Worm (Caenorhabditis elegans) whole organism, L4/young adult: ENCODE measurements around the gene srbc-36.

Source experiments
- W03F9.2 ChIP-seq: fragments of 150-350 bp; optimal IDR thresholded peaks from 2 replicates; lab custom pipeline; 2014; ENCODE audit warnings: missing biosample characterization, missing genetic modification characterization
- dao-5 ChIP-seq: sonication (generic microtip); optimal IDR thresholded peaks from 2 replicates; lab custom pipeline; 2016; ENCODE audit warnings: missing genotype, missing genetic modification characterization, moderate library complexity, missing compliant biosample characterization
- him-1 ChIP-seq: sonication (generic microtip); optimal IDR thresholded peaks from 2 replicates; lab custom pipeline; 2016; ENCODE audit warnings: missing genotype, missing genetic modification reagents, missing genetic modification characterization, missing compliant biosample characterization

DNA sequence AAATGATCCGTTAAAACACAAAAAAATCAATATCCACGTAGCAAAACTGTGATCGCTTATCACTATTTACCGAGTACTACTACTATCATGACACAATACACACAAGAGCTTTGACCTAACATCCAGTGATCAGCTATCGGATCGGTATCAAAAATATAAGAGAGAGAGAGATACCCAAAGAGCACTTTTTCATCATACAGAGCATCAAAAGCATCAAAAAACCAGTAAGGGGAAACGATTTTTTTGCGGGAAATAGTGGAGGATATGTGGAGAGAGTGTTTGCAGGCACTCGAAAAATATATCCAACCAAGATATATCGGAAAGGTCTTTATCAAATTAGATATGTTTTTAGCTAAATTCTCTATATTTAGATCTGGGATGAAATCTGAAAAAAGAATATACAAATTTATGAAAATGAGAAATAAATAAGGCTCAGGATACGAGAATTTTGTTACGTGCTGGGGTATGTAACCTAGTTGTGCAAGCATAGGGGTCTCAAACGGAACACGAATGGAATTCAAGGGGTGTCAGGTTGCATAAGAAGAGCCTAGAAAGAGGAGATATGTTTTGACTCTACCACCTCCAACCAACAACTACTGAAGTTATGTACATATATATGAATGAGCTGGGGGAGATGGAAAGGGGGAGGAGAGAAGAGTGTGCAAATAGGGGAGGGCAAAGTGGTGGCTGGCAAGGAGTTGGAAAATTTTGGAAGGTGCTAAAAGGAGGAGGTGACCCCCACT lies 45.1 kb downstream of the srbc-36 start:
- TF ChIP-seq W03F9.2 (no peak), dao-5 (no peak), him-1 (tag; lab: Kevin White, UChicago) (no peak)
